Worm (Caenorhabditis elegans) whole organism, L4 larva: ENCODE results near the gene F59A7.11.

ENCODE experiments used
- F37D6.2 ChIP-seq: sonication (generic microtip); optimal IDR thresholded peaks from 2 replicates; lab custom pipeline; 2016; ENCODE audit warnings: mild to moderate bottlenecking, missing genetic modification characterization, missing compliant biosample characterization
- attf-4 ChIP-seq: sonication (generic microtip); optimal IDR thresholded peaks from 3 replicates; lab custom pipeline; 2017; ENCODE audit warnings: missing biosample characterization, missing genetic modification characterization
- egl-27 ChIP-seq: sonication (generic microtip); optimal IDR thresholded peaks from 3 replicates; lab custom pipeline; 2017; ENCODE audit warnings: missing biosample characterization, missing genetic modification reagents, missing genetic modification characterization
- fos-1 ChIP-seq: fragments of 150-350 bp; optimal IDR thresholded peaks from 2 replicates; lab custom pipeline; 2014; ENCODE audit warnings: missing biosample characterization, missing genetic modification characterization
- hif-1 ChIP-seq, 2 experiments: sonication (generic microtip); optimal IDR thresholded peaks; 2 replicates each; lab custom pipeline; 2016 to 2017; ENCODE audit warnings: missing compliant biosample characterization in 2 of 2, missing genetic modification characterization in 2 of 2, missing genetic modification reagents in 2 of 2, missing genotype in 2 of 2, mild to moderate bottlenecking in 1 of 2
- hmg-1.1 ChIP-seq: fragments of 200-800 bp; sonication (Bioruptor generic); IDR thresholded peaks from 2 replicates; pipeline ENCODE4 v1.3.6; 2022; ENCODE audit warnings: missing genetic modification reagents, missing genetic modification characterization, missing compliant biosample characterization
- lin-39 ChIP-seq: fragments of 150-350 bp; optimal IDR thresholded peaks from 2 replicates; lab custom pipeline; 2014; ENCODE audit warnings: missing biosample characterization, missing genetic modification reagents, missing genetic modification characterization
- mep-1 ChIP-seq: fragments of 150-350 bp; sonication (generic microtip); optimal IDR thresholded peaks from 3 replicates; lab custom pipeline; 2014; ENCODE audit warnings: missing biosample characterization, missing genetic modification characterization
- nhr-6 ChIP-seq: fragments of 150-350 bp; optimal IDR thresholded peaks from 2 replicates; lab custom pipeline; 2014; ENCODE audit warnings: missing biosample characterization, missing genetic modification characterization
- unc-39 ChIP-seq: sonication (generic microtip); optimal IDR thresholded peaks from 2 replicates; lab custom pipeline; 2017; ENCODE audit warnings: missing biosample characterization, missing genetic modification characterization

ce11 chrV:1992515-1992968 is 21.2 kb downstream of the F59A7.11 start, which contains the start of gene tnt-4:
- TF ChIP-seq hif-1 (tag; optimal IDR thresholded peaks at IDR 0.05; lab: Kevin White, UChicago) (no peak), mep-1 (no peak), lin-39 (tag; lab: Kevin White, UChicago) (no peak), hmg-1.1 (no peak), fos-1 (tag; lab: Kevin White, UChicago) (no peak), attf-4 (tag; lab: Kevin White, UChicago) (no peak), unc-39 (tag; lab: Kevin White, UChicago) (no peak), egl-27 (no peak), F37D6.2 (tag; lab: Kevin White, UChicago) (no peak), nhr-6 (tag; lab: Kevin White, UChicago) (no peak)
